Worm (Caenorhabditis elegans): Measurements from ENCODE around the gene grl-31.

ce11 chrV:3549553-3549952 is 8.0 kb downstream of the grl-31 start, which contains the start of gene sri-21:
- TF ChIP-seq hmg-4 (GFP tag; optimal IDR thresholded peaks at IDR 0.05): no peak
- TF ChIP-seq F13C5.2 (tag; optimal IDR thresholded peaks at IDR 0.05): no peak
- no peak for TF ChIP-seq hnd-1 (tag; optimal IDR thresholded peaks at IDR 0.05)
- TF ChIP-seq tra-4 (tag; optimal IDR thresholded peaks at IDR 0.05): no peak
- no peak for TF ChIP-seq flt-1 (GFP tag; IDR thresholded peaks at IDR 0.05)
- no peak for TF ChIP-seq ama-1 (optimal IDR thresholded peaks at IDR 0.05)
- no peak for TF ChIP-seq ceh-13 (GFP tag; optimal IDR thresholded peaks at IDR 0.05)
- TF ChIP-seq scrt-1 (GFP tag; IDR thresholded peaks at IDR 0.05): no peak
- no peak for TF ChIP-seq hmbx-1 (tag; optimal IDR thresholded peaks at IDR 0.05)
- no peak for TF ChIP-seq ets-7 (tag; optimal IDR thresholded peaks at IDR 0.05)
- no peak for TF ChIP-seq ceh-36 (tag; optimal IDR thresholded peaks at IDR 0.05)
